Worm (Caenorhabditis elegans) whole organism, L4 larva: ENCODE results near the gene fbxa-28.
A peak's percentile ranks its signal among the peaks of the same experiment; 100 is the strongest.

Source experiments
- D1046.2 ChIP-seq: fragments of 200-800 bp; sonication (Bioruptor generic); IDR thresholded peaks from 2 replicates; pipeline ENCODE4 v1.3.6; 2022; ENCODE audit warnings: missing genetic modification characterization, missing compliant biosample characterization
- T20F7.1 ChIP-seq: fragments of 200-800 bp; sonication (Bioruptor generic); optimal IDR thresholded peaks from 2 replicates; lab custom pipeline; 2018; ENCODE audit warnings: mild to moderate bottlenecking, missing genetic modification characterization, missing compliant biosample characterization
- Y48G9A.11 ChIP-seq: fragments of 200-800 bp; sonication (Bioruptor generic); IDR thresholded peaks from 2 replicates; pipeline ENCODE4 v1.3.6; 2022; ENCODE audit warnings: missing genetic modification reagents, missing genetic modification characterization, missing compliant biosample characterization
- ZK546.5 ChIP-seq, 2 experiments: sonication (generic microtip); optimal IDR thresholded peaks; 2 replicates each; lab custom pipeline; 2017; ENCODE audit warnings: missing biosample characterization in 2 of 2, missing genetic modification characterization in 2 of 2
- cey-2 ChIP-seq: sonication (generic microtip); optimal IDR thresholded peaks from 3 replicates; lab custom pipeline; 2017; ENCODE audit warnings: missing genetic modification characterization, mild to moderate bottlenecking, missing compliant biosample characterization, antibody characterized with exemption, borderline replicate concordance; ENCODE audit not compliant: insufficient read depth
- ctbp-1 ChIP-seq: fragments of 200-800 bp; sonication (Bioruptor generic); IDR thresholded peaks from 2 replicates; pipeline ENCODE4 v1.3.6; 2022; ENCODE audit warnings: missing genetic modification reagents, missing genetic modification characterization, missing compliant biosample characterization
- daf-16 ChIP-seq, 3 experiments: sonication (generic microtip); optimal IDR thresholded peaks; 2 replicates each; lab custom pipeline; 2016 to 2017; ENCODE audit warnings: missing genetic modification characterization in 3 of 3, missing genetic modification reagents in 3 of 3, mild to moderate bottlenecking in 2 of 3, missing compliant biosample characterization in 2 of 3, missing biosample characterization in 1 of 3, moderate library complexity in 1 of 3
- dmd-6 ChIP-seq: fragments of 200-800 bp; sonication (Bioruptor generic); IDR thresholded peaks from 2 replicates; pipeline ENCODE4 v1.3.6; 2022; ENCODE audit warnings: missing genetic modification reagents, missing genetic modification characterization, missing compliant biosample characterization
- dmd-8 ChIP-seq: fragments of 200-800 bp; sonication (Bioruptor generic); IDR thresholded peaks from 2 replicates; pipeline ENCODE4 v1.3.6; 2022; ENCODE audit warnings: missing genetic modification characterization, missing compliant biosample characterization
- duxl-1 ChIP-seq: sonication (generic microtip); optimal IDR thresholded peaks from 2 replicates; lab custom pipeline; 2016; ENCODE audit warnings: mild to moderate bottlenecking, missing genetic modification characterization, moderate library complexity, missing compliant biosample characterization; ENCODE audit not compliant: poor library complexity
- dve-1 ChIP-seq: sonication (generic microtip); optimal IDR thresholded peaks from 2 replicates; lab custom pipeline; 2017; ENCODE audit warnings: antibody characterized with exemption, mild to moderate bottlenecking, missing genetic modification characterization, missing compliant biosample characterization; ENCODE audit not compliant: insufficient read depth
- egl-43 ChIP-seq: fragments of 200-800 bp; sonication (Bioruptor generic); IDR thresholded peaks from 2 replicates; pipeline ENCODE4 v1.3.6; 2022; ENCODE audit warnings: missing genetic modification reagents, missing genetic modification characterization, missing compliant biosample characterization
- fos-1 ChIP-seq: fragments of 150-350 bp; optimal IDR thresholded peaks from 2 replicates; lab custom pipeline; 2014; ENCODE audit warnings: missing biosample characterization, missing genetic modification characterization
- hif-1 ChIP-seq, 2 experiments: sonication (generic microtip); optimal IDR thresholded peaks; 2 replicates each; lab custom pipeline; 2016 to 2017; ENCODE audit warnings: missing compliant biosample characterization in 2 of 2, missing genetic modification characterization in 2 of 2, missing genetic modification reagents in 2 of 2, missing genotype in 2 of 2, mild to moderate bottlenecking in 1 of 2
- hlh-11 ChIP-seq: fragments of 200-800 bp; sonication (Bioruptor generic); optimal IDR thresholded peaks from 2 replicates; lab custom pipeline; 2018; ENCODE audit warnings: mild to moderate bottlenecking, missing genetic modification characterization, missing compliant biosample characterization
- hlh-30 ChIP-seq: sonication (generic microtip); optimal IDR thresholded peaks from 2 replicates; lab custom pipeline; 2017; ENCODE audit warnings: antibody characterized with exemption, mild to moderate bottlenecking, missing genetic modification characterization, missing compliant biosample characterization; ENCODE audit not compliant: insufficient read depth
- jun-1 ChIP-seq: fragments of 150-350 bp; optimal IDR thresholded peaks from 2 replicates; lab custom pipeline; 2014; ENCODE audit warnings: missing biosample characterization, missing genetic modification reagents, missing genetic modification characterization
- lin-1 ChIP-seq: fragments of 200-800 bp; sonication (Bioruptor generic); IDR thresholded peaks from 2 replicates; pipeline ENCODE4 v1.3.6; 2022; ENCODE audit warnings: missing genetic modification reagents, missing genetic modification characterization, missing compliant biosample characterization
- lsy-2 ChIP-seq, 2 experiments: fragments of 150-350 bp in 1 of 2; sonication (generic microtip) in 1 of 2; optimal IDR thresholded peaks; 2 replicates each; lab custom pipeline; 2014 to 2017; ENCODE audit warnings: missing biosample characterization in 2 of 2, missing genetic modification characterization in 2 of 2
- madf-9 ChIP-seq: fragments of 200-800 bp; sonication (Bioruptor generic); conservative IDR thresholded peaks from 2 replicates; pipeline ENCODE4 v1.3.6; 2022; ENCODE audit warnings: missing genetic modification reagents, missing genetic modification characterization, missing compliant biosample characterization
- mdl-1 ChIP-seq, 2 experiments: fragments of 150-350 bp in 1 of 2; sonication (generic microtip) in 1 of 2; optimal IDR thresholded peaks; 2 replicates each; lab custom pipeline; 2014 to 2017; ENCODE audit warnings: missing biosample characterization in 2 of 2, missing genetic modification characterization in 2 of 2
- mep-1 ChIP-seq: fragments of 150-350 bp; sonication (generic microtip); optimal IDR thresholded peaks from 3 replicates; lab custom pipeline; 2014; ENCODE audit warnings: missing biosample characterization, missing genetic modification characterization
- mxl-2 ChIP-seq: fragments of 200-800 bp; sonication (Bioruptor generic); conservative IDR thresholded peaks from 2 replicates; pipeline ENCODE4 v1.3.6; 2022; ENCODE audit warnings: missing genetic modification reagents, missing genetic modification characterization, missing compliant biosample characterization
- mxl-3 ChIP-seq: fragments of 200-800 bp; sonication (Bioruptor generic); optimal IDR thresholded peaks from 2 replicates; lab custom pipeline; 2018; ENCODE audit warnings: mild to moderate bottlenecking, missing genetic modification characterization, missing compliant biosample characterization
- nhr-10 ChIP-seq: fragments of 150-350 bp; optimal IDR thresholded peaks from 2 replicates; lab custom pipeline; 2014; ENCODE audit warnings: missing biosample characterization, missing genetic modification characterization
- nhr-102 ChIP-seq: sonication (generic microtip); optimal IDR thresholded peaks from 2 replicates; lab custom pipeline; 2016; ENCODE audit warnings: mild to moderate bottlenecking, missing genetic modification characterization, moderate library complexity, missing compliant biosample characterization
- nhr-237 ChIP-seq: sonication (generic microtip); optimal IDR thresholded peaks from 2 replicates; lab custom pipeline; 2017; ENCODE audit warnings: missing biosample characterization, missing genetic modification characterization
- nhr-28 ChIP-seq: fragments of 150-350 bp; optimal IDR thresholded peaks from 2 replicates; lab custom pipeline; 2014; ENCODE audit warnings: missing biosample characterization, missing genetic modification characterization
- nhr-41 ChIP-seq: fragments of 200-800 bp; sonication (Bioruptor generic); IDR thresholded peaks from 2 replicates; pipeline ENCODE4 v1.3.6; 2022; ENCODE audit warnings: missing genetic modification reagents, missing genetic modification characterization, missing compliant biosample characterization
- nhr-48 ChIP-seq: sonication (generic microtip); optimal IDR thresholded peaks from 2 replicates; lab custom pipeline; 2016; ENCODE audit warnings: mild to moderate bottlenecking, missing genetic modification characterization, missing compliant biosample characterization
- nhr-6 ChIP-seq: fragments of 150-350 bp; optimal IDR thresholded peaks from 2 replicates; lab custom pipeline; 2014; ENCODE audit warnings: missing biosample characterization, missing genetic modification characterization
- nhr-77 ChIP-seq: fragments of 150-350 bp; optimal IDR thresholded peaks from 2 replicates; lab custom pipeline; 2014; ENCODE audit warnings: missing biosample characterization, missing genetic modification characterization
- pha-4 ChIP-seq, 2 experiments: fragments of 150-350 bp in 1 of 2; fragments of 200-800 bp in 1 of 2; sonication (Bioruptor generic) in 1 of 2; IDR thresholded peaks in 1 of 2; optimal IDR thresholded peaks in 1 of 2; 2 replicates each; pipeline versions ENCODE4 v1.3.6 to Lab custom; 2014 to 2022; ENCODE audit warnings: missing genetic modification characterization in 2 of 2, missing genetic modification reagents in 2 of 2, missing biosample characterization in 1 of 2, missing compliant biosample characterization in 1 of 2
- php-3 ChIP-seq: fragments of 200-800 bp; sonication (Bioruptor generic); IDR thresholded peaks from 2 replicates; pipeline ENCODE4 v1.3.6; 2022; ENCODE audit warnings: missing genetic modification reagents, missing genetic modification characterization, missing compliant biosample characterization
- pqm-1 ChIP-seq: sonication (generic microtip); optimal IDR thresholded peaks from 2 replicates; lab custom pipeline; 2017; ENCODE audit warnings: missing biosample characterization, missing genetic modification characterization
- saeg-2 ChIP-seq: fragments of 200-800 bp; sonication (Bioruptor generic); IDR thresholded peaks from 2 replicates; pipeline ENCODE4 v1.3.6; 2022; ENCODE audit warnings: missing genetic modification reagents, missing genetic modification characterization, missing compliant biosample characterization
- tag-97 ChIP-seq: fragments of 200-800 bp; sonication (Bioruptor generic); IDR thresholded peaks from 2 replicates; pipeline ENCODE4 v1.3.6; 2022; ENCODE audit warnings: missing genetic modification characterization, missing compliant biosample characterization
- tra-1 ChIP-seq: fragments of 200-800 bp; sonication (Bioruptor generic); IDR thresholded peaks from 2 replicates; pipeline ENCODE4 v1.3.6; 2022; ENCODE audit warnings: missing genetic modification reagents, missing genetic modification characterization, missing compliant biosample characterization
- unc-130 ChIP-seq: sonication (generic microtip); optimal IDR thresholded peaks from 2 replicates; lab custom pipeline; 2016; ENCODE audit warnings: missing genetic modification reagents, missing genetic modification characterization, missing compliant biosample characterization
- unc-62 ChIP-seq, 3 experiments: fragments of 150-350 bp in 1 of 3; sonication (generic microtip); optimal IDR thresholded peaks in 2 of 3; peaks in 1 of 3; 1 replicate in 1 of 3; 2 replicates in 2 of 3; lab custom pipeline; 2014 to 2017; ENCODE audit warnings: missing biosample characterization in 3 of 3, missing genetic modification characterization in 3 of 3, missing genetic modification reagents in 3 of 3, missing genotype in 1 of 3
- zip-11 ChIP-seq: fragments of 200-800 bp; sonication (Bioruptor generic); IDR thresholded peaks from 2 replicates; pipeline ENCODE4 v1.3.6; 2022; ENCODE audit warnings: missing genetic modification characterization, missing compliant biosample characterization
- zip-2 ChIP-seq: fragments of 150-350 bp; optimal IDR thresholded peaks from 2 replicates; lab custom pipeline; 2014; ENCODE audit warnings: missing biosample characterization, missing genetic modification characterization
- ztf-7 ChIP-seq: fragments of 150-350 bp; optimal IDR thresholded peaks from 2 replicates; lab custom pipeline; 2014; ENCODE audit warnings: missing biosample characterization, missing genetic modification characterization

Gene fbxa-28

ce11 chrIII:1279197-1279596 is 18.5 kb upstream of the fbxa-28 start:
- TF ChIP-seq unc-62 (GFP tag; optimal IDR thresholded peaks at IDR 0.05 in 1 of 2; lab: Kevin White, UChicago), result no peak
- no peak for TF ChIP-seq unc-62 (tag; optimal IDR thresholded peaks at IDR 0.05; lab: Kevin White, UChicago)
- TF ChIP-seq nhr-102 (tag; lab: Kevin White, UChicago), result peak; percentile 76
- TF ChIP-seq mxl-2, result no peak
- no peak for TF ChIP-seq nhr-237 (tag; lab: Kevin White, UChicago)
- TF ChIP-seq D1046.2 (GFP tag; lab: Robert Waterston, UW), result no peak
- peak; percentile 99 for TF ChIP-seq pqm-1 (tag; lab: Kevin White, UChicago)
- peak; percentile 94 for TF ChIP-seq nhr-77 (tag; lab: Kevin White, UChicago)
- TF ChIP-seq daf-16 (GFP tag; optimal IDR thresholded peaks at IDR 0.05; lab: Kevin White, UChicago), result peak in 1 of 2 experiments; percentile 95
- peak; percentile 99 for TF ChIP-seq daf-16 (tag; optimal IDR thresholded peaks at IDR 0.05; lab: Kevin White, UChicago)
- TF ChIP-seq mxl-3 (GFP tag; lab: Kevin White, UChicago), result peak; percentile 74
- peak; percentile 98 for TF ChIP-seq dve-1 (tag; lab: Kevin White, UChicago)
- TF ChIP-seq pha-4 (GFP tag; IDR thresholded peaks at IDR 0.05; lab: Robert Waterston, UW), result peak; percentile 61; the same call in 1 of the 2 replicates
- TF ChIP-seq pha-4 (tag; optimal IDR thresholded peaks at IDR 0.05; lab: Kevin White, UChicago), result peak; percentile 36
- peak; percentile 93 for TF ChIP-seq lin-1 (GFP tag; lab: Robert Waterston, UW)
- TF ChIP-seq hif-1 (tag; optimal IDR thresholded peaks at IDR 0.05; lab: Kevin White, UChicago), result peak in 1 of 2 experiments; percentile 45
- TF ChIP-seq jun-1 (tag; lab: Kevin White, UChicago), result peak; percentile 33
- peak in 1 of 2 experiments; percentile 88 for TF ChIP-seq mdl-1 (tag; optimal IDR thresholded peaks at IDR 0.05; lab: Kevin White, UChicago)
- TF ChIP-seq lsy-2 (tag; optimal IDR thresholded peaks at IDR 0.05; lab: Kevin White, UChicago), result peak in 1 of 2 experiments; percentile 49
- peak; percentile 76 for TF ChIP-seq T20F7.1 (GFP tag; lab: Kevin White, UChicago)
- no peak for TF ChIP-seq dmd-8 (GFP tag; lab: Robert Waterston, UW)
- peak; percentile 97 for TF ChIP-seq hlh-11 (tag; lab: Kevin White, UChicago)
- peak; percentile 15 for TF ChIP-seq cey-2 (tag; lab: Kevin White, UChicago)
- peak; percentile 46 for TF ChIP-seq fos-1 (tag; lab: Kevin White, UChicago)
- TF ChIP-seq unc-130 (GFP tag; lab: Kevin White, UChicago), result no peak
- peak; percentile 76 for TF ChIP-seq nhr-48 (tag; lab: Kevin White, UChicago)
- peak; percentile 95 for TF ChIP-seq zip-2 (tag; lab: Kevin White, UChicago)
- TF ChIP-seq duxl-1 (tag; lab: Kevin White, UChicago), result no peak
- no peak for TF ChIP-seq ZK546.5 (tag; optimal IDR thresholded peaks at IDR 0.05; lab: Kevin White, UChicago)
- peak; percentile 84 for TF ChIP-seq ztf-7 (tag; lab: Kevin White, UChicago)
- TF ChIP-seq tra-1 (GFP tag; lab: Robert Waterston, UW), result 0 out of 2 replicates have a peak, but pooled peaks have one; percentile 33
- peak; percentile 81 for TF ChIP-seq nhr-28
- TF ChIP-seq nhr-6, result peak; percentile 73
- no peak for TF ChIP-seq zip-11
- TF ChIP-seq hlh-30, result peak; percentile 47
- no peak for TF ChIP-seq madf-9 (GFP tag; lab: Robert Waterston, UW)
- peak; percentile 37 for TF ChIP-seq mep-1 (tag; lab: Kevin White, UChicago)
- peak; percentile 58; the same call in 1 of the 2 replicates for TF ChIP-seq saeg-2 (GFP tag; lab: Robert Waterston, UW)
- no peak for TF ChIP-seq Y48G9A.11 (GFP tag; lab: Robert Waterston, UW)
- no peak for TF ChIP-seq tag-97 (GFP tag; lab: Robert Waterston, UW)
- TF ChIP-seq nhr-10, result peak; percentile 35
- TF ChIP-seq dmd-6 (GFP tag; lab: Robert Waterston, UW), result peak; percentile 90
- no peak for TF ChIP-seq egl-43 (GFP tag; lab: Robert Waterston, UW)
- TF ChIP-seq php-3, result peak; percentile 97
- TF ChIP-seq ctbp-1 (GFP tag; lab: Robert Waterston, UW), result no peak
- peak; percentile 61; the same call in 1 of the 2 replicates for TF ChIP-seq nhr-41 (GFP tag; lab: Robert Waterston, UW)
- TF ChIP-seq, all 104 proteins: peak for 29
